Worm (Caenorhabditis elegans): Measurements from ENCODE around the gene top-2.

The top-2 gene

DNA sequence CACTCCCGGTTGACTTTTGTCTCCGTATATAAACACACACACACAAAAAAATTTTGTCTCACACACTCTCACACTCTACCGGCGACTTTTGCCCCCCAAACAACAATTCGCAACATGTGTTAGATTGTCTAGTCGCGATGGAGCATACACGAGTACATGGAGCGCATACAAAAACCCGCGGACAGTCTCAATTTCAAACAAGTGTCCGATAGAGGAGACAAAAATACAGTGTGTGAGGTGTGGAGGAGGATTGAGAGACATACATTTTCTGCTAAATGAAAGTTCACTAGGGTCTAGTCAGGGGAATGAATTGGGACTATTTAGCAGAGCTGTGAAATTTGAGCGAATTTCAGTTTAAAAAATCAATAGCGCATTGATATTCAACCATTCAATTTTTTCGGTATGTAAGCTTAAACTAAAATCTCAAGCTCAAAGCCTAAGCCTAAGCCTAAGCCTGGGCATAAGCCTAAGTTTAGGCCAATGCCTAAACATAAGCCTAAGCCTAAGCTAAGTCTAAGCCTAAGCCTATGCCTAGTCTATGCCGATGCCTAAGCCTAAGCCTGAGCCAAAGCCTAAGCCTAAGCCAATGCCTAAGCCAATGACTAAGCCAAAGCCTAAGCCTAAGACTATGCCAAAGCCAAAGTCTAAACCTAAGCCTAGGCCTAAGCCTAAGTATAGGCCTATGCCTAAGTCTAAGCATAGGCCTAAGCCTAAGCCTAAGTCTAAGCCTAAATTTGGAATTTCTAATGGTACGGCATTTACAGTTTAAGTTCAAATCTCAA is 48.0 kb downstream of the top-2 start:
- TF ChIP-seq ceh-48 (tag; optimal IDR thresholded peaks at IDR 0.05) (no peak), ceh-14 (tag; optimal IDR thresholded peaks at IDR 0.05) (no peak), ztf-16 (tag; optimal IDR thresholded peaks at IDR 0.05) (no peak), dve-1 (tag; optimal IDR thresholded peaks at IDR 0.05) (peak; percentile 14), hlh-15 (tag; optimal IDR thresholded peaks at IDR 0.05) (no peak), ceh-34 (tag; optimal IDR thresholded peaks at IDR 0.05) (peak; percentile 1), Y22D7AL.16 (tag; optimal IDR thresholded peaks at IDR 0.05) (no peak), lin-11 (tag; optimal IDR thresholded peaks at IDR 0.05) (no peak), pax-1 (tag; optimal IDR thresholded peaks at IDR 0.05) (no peak), nfya-1 (tag; optimal IDR thresholded peaks at IDR 0.05) (no peak), unc-3 (GFP tag; conservative IDR thresholded peaks at IDR 0.05) (no peak), unc-3 (tag; optimal IDR thresholded peaks at IDR 0.05) (no peak)

DNA sequence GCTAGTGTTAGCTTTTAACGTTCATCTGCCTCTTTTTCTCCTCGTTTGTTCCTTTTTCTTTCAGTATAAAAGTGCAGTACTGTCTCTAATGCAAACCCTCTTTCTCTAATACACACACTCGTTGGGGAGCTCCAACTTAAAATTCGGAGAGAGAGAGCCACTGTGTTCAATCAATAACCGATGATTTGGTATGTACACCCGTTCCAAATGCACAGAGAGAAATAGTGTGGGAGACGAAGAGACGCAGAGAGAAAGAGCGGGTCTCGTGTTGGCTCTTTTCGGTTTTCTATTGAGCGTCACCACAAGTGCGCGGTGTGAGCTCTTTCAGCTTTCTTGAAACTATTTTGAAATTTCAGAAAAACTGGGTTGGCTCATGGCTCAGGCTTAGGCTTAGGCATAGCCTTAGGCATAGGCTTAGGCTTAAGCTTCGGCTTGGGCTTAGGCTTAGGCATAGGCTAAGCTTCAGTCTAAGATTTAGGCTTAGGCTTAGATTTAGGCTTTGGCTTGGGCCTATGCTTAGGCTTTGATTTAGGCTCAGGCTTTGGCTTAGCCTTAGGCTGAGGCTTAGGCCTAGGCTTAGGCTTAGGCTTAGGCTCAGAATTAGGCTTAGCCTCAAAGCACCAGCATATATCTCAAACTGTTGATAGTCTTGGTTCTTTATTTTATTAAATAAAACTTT is 48.8 kb downstream of the top-2 start:
- no peak for TF ChIP-seq Y22D7AL.16 (tag; optimal IDR thresholded peaks at IDR 0.05)
- peak; percentile 47 for TF ChIP-seq hlh-30 (tag; optimal IDR thresholded peaks at IDR 0.05; ENCODE audit: insufficient read depth)
- TF ChIP-seq fkh-6 (tag; optimal IDR thresholded peaks at IDR 0.05), result no peak
- peak; percentile 29 for TF ChIP-seq dve-1 (tag; optimal IDR thresholded peaks at IDR 0.05)
- no peak for TF ChIP-seq sox-2 (GFP tag; IDR thresholded peaks at IDR 0.05)

DNA sequence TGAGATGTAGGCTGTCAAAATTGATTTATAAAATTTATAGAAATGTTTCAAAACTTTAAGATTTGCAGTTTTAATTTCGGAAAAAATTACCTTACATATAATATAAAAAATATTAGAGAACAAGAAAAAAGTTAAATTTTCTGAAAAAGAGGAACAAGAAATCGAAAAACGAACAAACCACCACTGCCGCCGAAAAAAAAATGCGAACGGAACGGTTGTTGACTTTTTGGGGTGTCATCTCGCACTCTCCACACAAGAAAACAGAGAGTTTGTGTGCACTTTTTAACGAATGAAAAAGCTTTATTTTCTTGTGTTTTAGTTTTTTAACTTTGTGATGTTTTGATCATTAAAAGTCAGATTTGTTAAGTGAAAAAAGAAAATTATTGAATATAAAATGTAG is 50.3 kb downstream of the top-2 start:
- no peak for TF ChIP-seq unc-3 (GFP tag; conservative IDR thresholded peaks at IDR 0.05)
- no peak for TF ChIP-seq unc-3 (tag; optimal IDR thresholded peaks at IDR 0.05)
- no peak for TF ChIP-seq ceh-2 (tag; optimal IDR thresholded peaks at IDR 0.05)
- no peak for TF ChIP-seq ceh-19 (GFP tag; optimal IDR thresholded peaks at IDR 0.05)
- TF ChIP-seq elt-2 (tag; optimal IDR thresholded peaks at IDR 0.05), result no peak

DNA sequence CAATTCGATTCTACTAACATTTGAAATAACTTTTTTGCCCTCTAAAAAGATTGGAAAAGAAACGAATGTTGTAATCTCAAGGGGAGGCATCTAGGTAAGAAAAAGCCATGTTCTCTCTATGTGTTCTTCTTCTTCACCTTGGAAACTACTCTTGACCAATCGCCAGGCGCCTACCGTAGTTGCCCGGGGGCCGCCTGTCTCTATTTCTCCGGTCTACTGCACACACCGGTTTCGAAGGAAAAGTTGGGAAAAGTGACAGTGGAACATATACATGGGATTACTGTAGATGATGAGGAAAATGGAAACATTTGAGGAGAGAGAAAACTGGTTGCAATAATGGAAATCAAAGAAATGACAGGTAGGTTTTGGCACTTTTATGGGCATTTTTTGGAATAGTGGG is 51.6 kb downstream of the top-2 start:
- TF ChIP-seq pax-1 (tag; optimal IDR thresholded peaks at IDR 0.05) (no peak), ahr-1 (tag; optimal IDR thresholded peaks at IDR 0.05) (no peak), C08G9.2 (tag; optimal IDR thresholded peaks at IDR 0.05) (no peak), unc-42 (tag; optimal IDR thresholded peaks at IDR 0.05) (no peak), ceh-45 (GFP tag; IDR thresholded peaks at IDR 0.05) (no peak), ceh-9 (tag; optimal IDR thresholded peaks at IDR 0.05) (no peak), ceh-22 (tag; optimal IDR thresholded peaks at IDR 0.05) (no peak), ceh-24 (tag; optimal IDR thresholded peaks at IDR 0.05) (no peak), ceh-19 (GFP tag; optimal IDR thresholded peaks at IDR 0.05) (no peak), sdc-2 (tag; optimal IDR thresholded peaks at IDR 0.05) (no peak)

DNA sequence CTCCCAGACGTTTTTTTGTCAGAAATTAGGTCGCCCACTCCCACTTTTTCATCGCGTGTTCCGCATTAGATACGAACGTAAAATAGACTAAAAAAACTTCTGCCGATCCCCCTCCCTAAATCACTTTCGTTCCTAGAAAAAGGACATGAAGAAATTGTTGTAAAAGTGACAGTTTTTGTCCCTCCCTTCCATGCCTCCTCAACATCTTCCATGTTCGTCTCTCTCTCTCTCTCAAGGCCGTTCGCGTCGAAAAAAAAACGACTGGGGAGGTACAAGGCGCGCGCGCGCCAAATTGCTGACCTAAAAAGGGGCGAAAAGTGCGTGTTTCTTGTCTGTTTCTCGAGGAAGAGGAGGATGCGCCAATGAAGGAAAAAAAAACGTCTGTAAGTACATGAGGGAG is 53.8 kb downstream of the top-2 start:
- TF ChIP-seq ceh-31 (tag; optimal IDR thresholded peaks at IDR 0.05), result no peak
- TF ChIP-seq C08G9.2 (tag; optimal IDR thresholded peaks at IDR 0.05), result no peak
- no peak for TF ChIP-seq hlh-15 (tag; optimal IDR thresholded peaks at IDR 0.05)
- no peak for TF ChIP-seq fkh-10 (GFP tag; optimal IDR thresholded peaks at IDR 0.05)
- TF ChIP-seq pha-4 (tag; optimal IDR thresholded peaks at IDR 0.05), result no peak
- no peak for TF ChIP-seq unc-42 (tag; optimal IDR thresholded peaks at IDR 0.05)
- TF ChIP-seq rnt-1 (tag; optimal IDR thresholded peaks at IDR 0.05), result no peak
- TF ChIP-seq unc-86 (tag; optimal IDR thresholded peaks at IDR 0.05), result no peak
- TF ChIP-seq lim-6 (tag; optimal IDR thresholded peaks at IDR 0.05), result no peak
- TF ChIP-seq hlh-13 (GFP tag; optimal IDR thresholded peaks at IDR 0.05), result no peak
- TF ChIP-seq ets-4 (tag; optimal IDR thresholded peaks at IDR 0.05), result no peak
- no peak for TF ChIP-seq ceh-30 (tag; optimal IDR thresholded peaks at IDR 0.05)
- TF ChIP-seq madf-2 (tag; optimal IDR thresholded peaks at IDR 0.05), result no peak
- no peak for TF ChIP-seq pag-3 (tag; optimal IDR thresholded peaks at IDR 0.05; ENCODE audit: borderline replicate concordance)
- no peak for TF ChIP-seq ceh-19 (GFP tag; optimal IDR thresholded peaks at IDR 0.05)
- TF ChIP-seq ahr-1 (tag; optimal IDR thresholded peaks at IDR 0.05), result no peak

Data from whole organism, late embryonic.